Worm (Caenorhabditis elegans) whole organism, early embryonic: ENCODE data around the gene F17E9.3.

Experiments used
- ama-1 ChIP-seq: fragments of 150-350 bp; optimal IDR thresholded peaks from 2 replicates; lab custom pipeline; 2014
- pes-1 ChIP-seq: fragments of 200-800 bp; sonication (Bioruptor generic); IDR thresholded peaks from 2 replicates; pipeline ENCODE4 v1.3.6; 2022; ENCODE audit warnings: missing genetic modification reagents, missing genetic modification characterization, missing compliant biosample characterization
- tra-4 ChIP-seq: sonication (generic microtip); optimal IDR thresholded peaks from 2 replicates; lab custom pipeline; 2017; ENCODE audit warnings: missing genetic modification characterization, missing compliant biosample characterization

DNA sequence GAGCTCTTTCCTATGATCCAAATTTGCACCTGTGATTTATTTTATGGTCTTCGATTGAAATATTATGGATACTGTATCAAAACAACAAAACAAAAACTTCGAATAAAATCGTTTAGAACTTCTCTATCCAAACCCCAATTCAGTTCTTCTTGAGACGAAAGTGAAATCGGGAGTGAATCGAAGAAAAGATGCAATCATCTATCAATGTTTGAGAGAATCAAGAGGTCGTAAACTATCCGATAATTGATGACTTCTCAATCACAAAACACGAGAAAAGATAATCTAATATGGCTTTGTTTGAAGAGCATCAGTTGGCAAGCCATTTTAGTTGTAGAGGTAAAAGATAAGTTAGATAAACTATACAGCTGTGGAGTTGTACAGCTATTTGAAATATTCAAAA, 36.9 kb upstream of the F17E9.3 start:
- TF ChIP-seq ama-1 (lab: Kevin White, UChicago) (no peak), tra-4 (no peak), pes-1 (GFP tag; lab: Robert Waterston, UW) (no peak)
